Worm (Caenorhabditis elegans): Measurements from ENCODE around the gene F17C11.26.

The F17C11.26 gene

ce11 chrV:10958322-10958900 lies 17.2 kb downstream of the F17C11.26 start, which contains the start of gene pigt-1:
pigt-1 (minus strand) TSS chrV:10958821.
- TF ChIP-seq lin-14 (GFP tag; optimal IDR thresholded peaks at IDR 0.05) (no peak), unc-62 (GFP tag; optimal IDR thresholded peaks at IDR 0.05) (no peak), ztf-11 (tag; optimal IDR thresholded peaks at IDR 0.05) (no peak), nhr-76 (tag; optimal IDR thresholded peaks at IDR 0.05) (no peak), lir-3 (tag; optimal IDR thresholded peaks at IDR 0.05; ENCODE audit: poor library complexity) (no peak), efl-1 (optimal IDR thresholded peaks at IDR 0.05) (no peak), efl-1 (GFP tag; optimal IDR thresholded peaks at IDR 0.05 in 1 of 2) (peak in 1 of 2 experiments; percentile 89), fkh-10 (GFP tag; optimal IDR thresholded peaks at IDR 0.05) (no peak), sox-4 (tag; optimal IDR thresholded peaks at IDR 0.05) (no peak), F16B12.6 (tag; optimal IDR thresholded peaks at IDR 0.05) (no peak), nhr-19 (GFP tag; conservative IDR thresholded peaks at IDR 0.05) (no peak; the same call in 1 of the 2 replicates), nhr-28 (tag; optimal IDR thresholded peaks at IDR 0.05) (no peak), C04F5.9 (tag; optimal IDR thresholded peaks at IDR 0.05) (no peak), fos-1 (tag; optimal IDR thresholded peaks at IDR 0.05) (no peak), lin-35 (GFP tag; optimal IDR thresholded peaks at IDR 0.05) (no peak), nhr-71 (tag; optimal IDR thresholded peaks at IDR 0.05) (peak; percentile 44), unc-130 (tag; optimal IDR thresholded peaks at IDR 0.05) (no peak), lin-39 (tag; optimal IDR thresholded peaks at IDR 0.05) (no peak), ceh-90 (tag; optimal IDR thresholded peaks at IDR 0.05) (no peak), nhr-12 (tag; optimal IDR thresholded peaks at IDR 0.05) (no peak), ces-1 (GFP tag; optimal IDR thresholded peaks at IDR 0.05) (no peak), nhr-20 (tag; optimal IDR thresholded peaks at IDR 0.05) (peak; percentile 15), C34B4.2 (tag; optimal IDR thresholded peaks at IDR 0.05) (no peak), zip-4 (GFP tag; optimal IDR thresholded peaks at IDR 0.05) (no peak), snpc-4 (tag; optimal IDR thresholded peaks at IDR 0.05) (no peak), vab-15 (tag; optimal IDR thresholded peaks at IDR 0.05) (no peak), unc-98 (GFP tag; IDR thresholded peaks at IDR 0.05) (no peak), hlh-4 (tag; optimal IDR thresholded peaks at IDR 0.05) (no peak), aly-2 (tag; optimal IDR thresholded peaks at IDR 0.05) (peak; percentile 44), nhr-84 (tag; optimal IDR thresholded peaks at IDR 0.05) (no peak), sptf-1 (tag; optimal IDR thresholded peaks at IDR 0.05) (no peak), jun-1 (tag; optimal IDR thresholded peaks at IDR 0.05) (no peak), grh-1 (GFP tag; IDR thresholded peaks at IDR 0.05) (no peak), aha-1 (tag; optimal IDR thresholded peaks at IDR 0.05) (no peak), nhr-47 (tag; optimal IDR thresholded peaks at IDR 0.05) (peak; percentile 35), mab-9 (GFP tag; IDR thresholded peaks at IDR 0.05) (no peak), skn-1 (tag; optimal IDR thresholded peaks at IDR 0.05) (no peak), ceh-8 (GFP tag; optimal IDR thresholded peaks at IDR 0.05) (no peak), ztf-4 (tag; optimal IDR thresholded peaks at IDR 0.05) (peak; percentile 33), fkh-8 (tag; optimal IDR thresholded peaks at IDR 0.05) (no peak), nhr-85 (tag) (peak; percentile 58), blmp-1 (tag; optimal IDR thresholded peaks at IDR 0.05) (no peak), pax-3 (tag; optimal IDR thresholded peaks at IDR 0.05) (no peak), rnt-1 (tag; optimal IDR thresholded peaks at IDR 0.05) (no peak), efl-3 (GFP tag; optimal IDR thresholded peaks at IDR 0.05) (no peak), dpl-1 (GFP tag; optimal IDR thresholded peaks at IDR 0.05) (no peak), mef-2 (tag; optimal IDR thresholded peaks at IDR 0.05) (no peak), dsc-1 (tag; optimal IDR thresholded peaks at IDR 0.05) (no peak), isw-1 (GFP tag; IDR thresholded peaks at IDR 0.05) (no peak), swsn-7 (tag; optimal IDR thresholded peaks at IDR 0.05) (no peak), pag-3 (tag; optimal IDR thresholded peaks at IDR 0.05; ENCODE audit: borderline replicate concordance, insufficient read depth) (no peak), sup-37 (GFP tag; optimal IDR thresholded peaks at IDR 0.05) (no peak), nhr-77 (tag; optimal IDR thresholded peaks at IDR 0.05) (no peak)
